Worm (Caenorhabditis elegans) whole organism, young adult: Measurements from ENCODE around the gene C06G4.6.

ENCODE experiments used
- hmg-20 ChIP-seq: fragments of 200-800 bp; sonication (Bioruptor generic); IDR thresholded peaks from 2 replicates; pipeline ENCODE4 v1.3.6; 2022; ENCODE audit warnings: missing genetic modification reagents, missing genetic modification characterization, missing compliant biosample characterization
- nhr-80 ChIP-seq: sonication (generic microtip); optimal IDR thresholded peaks from 2 replicates; lab custom pipeline; 2016; ENCODE audit warnings: missing genetic modification characterization, missing compliant biosample characterization
- snpc-4 ChIP-seq, 5 experiments: fragments of 150-350 bp in 1 of 5; sonication (generic microtip) in 4 of 5; optimal IDR thresholded peaks; 2 replicates each; lab custom pipeline; 2014 to 2018; ENCODE audit warnings: missing genetic modification characterization in 5 of 5, missing biosample characterization in 3 of 5, antibody characterized with exemption in 2 of 5, mild to moderate bottlenecking in 2 of 5, missing compliant biosample characterization in 2 of 5, missing genotype in 2 of 5, moderate library complexity in 2 of 5, missing genetic modification reagents in 1 of 5
- somi-1 ChIP-seq: fragments of 200-800 bp; sonication (Bioruptor generic); optimal IDR thresholded peaks from 2 replicates; lab custom pipeline; 2018; ENCODE audit warnings: mild to moderate bottlenecking, missing genetic modification characterization, missing compliant biosample characterization

- TF ChIP-seq somi-1 (GFP tag; lab: Kevin White, UChicago) = no peak
- no peak for TF ChIP-seq nhr-80 (tag; lab: Kevin White, UChicago)
- TF ChIP-seq snpc-4 (GFP tag; optimal IDR thresholded peaks at IDR 0.05; lab: Kevin White, UChicago) = no peak
- no peak for TF ChIP-seq snpc-4 (tag; optimal IDR thresholded peaks at IDR 0.05; lab: Kevin White, UChicago)
- no peak for TF ChIP-seq hmg-20 (GFP tag; lab: Robert Waterston, UW)
Measured at ce11 chrIII:8044187-8044586, 40.0 kb downstream of the C06G4.6 start, which contains the start of gene K12H4.5.
